Fruit fly (Drosophila melanogaster) whole organism, prepupa: Measurements from ENCODE around the gene CG43254.
A peak's percentile ranks its signal among the peaks of the same experiment; 100 is the strongest.

Experiments
- Blimp-1 ChIP-seq: fragments of 200-800 bp; sonication (Bioruptor generic); optimal IDR thresholded peaks from 3 replicates; lab custom pipeline; 2017; ENCODE audit warnings: missing biosample characterization, missing genetic modification characterization, mild to moderate bottlenecking, moderate library complexity, missing genetic modification reagents
- CG10669 ChIP-seq: fragments of 200-800 bp; sonication (Bioruptor generic); optimal IDR thresholded peaks from 3 replicates; lab custom pipeline; 2018; ENCODE audit warnings: missing biosample characterization, mild to moderate bottlenecking, missing genetic modification characterization, moderate library complexity
- CG11294 ChIP-seq: fragments of 200-800 bp; sonication (Bioruptor generic); IDR thresholded peaks from 2 replicates; pipeline ENCODE4 v1.3.6; 2022; ENCODE audit warnings: missing biosample characterization, missing genetic modification characterization
- CG15336 ChIP-seq: fragments of 200-800 bp; sonication (Bioruptor generic); IDR thresholded peaks from 2 replicates; pipeline ENCODE4 v1.3.6; 2022; ENCODE audit warnings: missing biosample characterization, missing genetic modification characterization
- CG3032 ChIP-seq: fragments of 200-800 bp; optimal IDR thresholded peaks from 2 replicates; lab custom pipeline; 2019; ENCODE audit warnings: missing biosample characterization, mild to moderate bottlenecking, missing genetic modification characterization, moderate library complexity
- CG34406 ChIP-seq: fragments of 200-800 bp; sonication (Bioruptor generic); optimal IDR thresholded peaks from 3 replicates; lab custom pipeline; 2016; ENCODE audit warnings: missing biosample characterization, missing genetic modification characterization
- CG3919 ChIP-seq: fragments of 200-800 bp; sonication (Bioruptor generic); optimal IDR thresholded peaks from 3 replicates; lab custom pipeline; 2016; ENCODE audit warnings: missing biosample characterization, missing genetic modification characterization
- CG6163 ChIP-seq: fragments of 200-800 bp; sonication (Bioruptor generic); IDR thresholded peaks from 3 replicates; pipeline ENCODE4 v1.3.6; 2022; ENCODE audit warnings: missing biosample characterization, missing genetic modification characterization
- CG6808 ChIP-seq: fragments of 200-800 bp; sonication (Bioruptor generic); optimal IDR thresholded peaks from 3 replicates; lab custom pipeline; 2017; ENCODE audit warnings: missing biosample characterization, missing genetic modification characterization, mild to moderate bottlenecking, moderate library complexity, missing genetic modification reagents
- CG6854 ChIP-seq: fragments of 200-800 bp; sonication (Bioruptor generic); optimal IDR thresholded peaks from 2 replicates; lab custom pipeline; 2017; ENCODE audit warnings: missing biosample characterization, mild to moderate bottlenecking, missing genetic modification characterization
- CG8119 ChIP-seq: fragments of 200-800 bp; sonication (Bioruptor generic); IDR thresholded peaks from 3 replicates; pipeline ENCODE4 v1.3.6; 2022; ENCODE audit warnings: missing biosample characterization, missing genetic modification characterization
- CG8319 ChIP-seq: fragments of 200-800 bp; sonication (Bioruptor generic); optimal IDR thresholded peaks from 3 replicates; lab custom pipeline; 2016; ENCODE audit warnings: missing biosample characterization, missing genetic modification characterization
- CG8632 ChIP-seq: fragments of 200-800 bp; sonication (Bioruptor generic); optimal IDR thresholded peaks from 3 replicates; lab custom pipeline; 2016; ENCODE audit warnings: missing biosample characterization, missing genetic modification characterization
- CG9139 ChIP-seq: fragments of 200-800 bp; sonication (Bioruptor generic); optimal IDR thresholded peaks from 3 replicates; lab custom pipeline; 2017; ENCODE audit warnings: missing biosample characterization, mild to moderate bottlenecking, missing genetic modification characterization
- Eip78C ChIP-seq: fragments of 200-800 bp; sonication (Bioruptor generic); peaks from one replicate; lab custom pipeline; 2016; ENCODE audit warnings: missing biosample characterization, missing genetic modification characterization
- Eip93F ChIP-seq: fragments of 200-800 bp; sonication (Bioruptor generic); optimal IDR thresholded peaks from 2 replicates; lab custom pipeline; 2016; ENCODE audit warnings: missing biosample characterization, mild to moderate bottlenecking, missing genetic modification characterization
- Ets21C ChIP-seq: fragments of 200-800 bp; sonication (Bioruptor generic); optimal IDR thresholded peaks from 3 replicates; lab custom pipeline; 2016; ENCODE audit warnings: missing biosample characterization, missing genetic modification characterization
- Ets96B ChIP-seq: fragments of 200-800 bp; optimal IDR thresholded peaks from 2 replicates; lab custom pipeline; 2019; ENCODE audit warnings: missing biosample characterization, mild to moderate bottlenecking, missing genetic modification characterization, moderate library complexity
- Gug ChIP-seq: fragments of 200-800 bp; sonication (Bioruptor generic); IDR thresholded peaks from 2 replicates; pipeline ENCODE4 v1.3.6; 2022; ENCODE audit warnings: missing biosample characterization, missing genetic modification characterization
- Hr38 ChIP-seq: sonication (Bioruptor generic); optimal IDR thresholded peaks from 2 replicates; lab custom pipeline; 2016; ENCODE audit warnings: missing biosample characterization, missing genetic modification characterization
- Hr39 ChIP-seq: fragments of 200-800 bp; sonication (Bioruptor generic); optimal IDR thresholded peaks from 2 replicates; lab custom pipeline; 2016; ENCODE audit warnings: missing biosample characterization, missing genetic modification characterization
- Hr4 ChIP-seq: fragments of 200-800 bp; sonication (Bioruptor generic); optimal IDR thresholded peaks from 3 replicates; lab custom pipeline; 2016; ENCODE audit warnings: missing biosample characterization, missing genetic modification characterization
- Lpt ChIP-seq: fragments of 200-800 bp; sonication (Bioruptor generic); optimal IDR thresholded peaks from 3 replicates; lab custom pipeline; 2016; ENCODE audit warnings: missing biosample characterization, missing genetic modification characterization
- OdsH ChIP-seq: fragments of 200-800 bp; sonication (Bioruptor generic); optimal IDR thresholded peaks from 3 replicates; lab custom pipeline; 2016; ENCODE audit warnings: missing biosample characterization, missing genetic modification characterization
- Smox ChIP-seq: fragments of 200-800 bp; sonication (Bioruptor generic); optimal IDR thresholded peaks from 3 replicates; lab custom pipeline; 2016; ENCODE audit warnings: missing biosample characterization, missing genetic modification characterization
- Sox102F ChIP-seq: fragments of 200-800 bp; sonication (Bioruptor generic); optimal IDR thresholded peaks from 2 replicates; lab custom pipeline; 2016; ENCODE audit warnings: missing biosample characterization, mild to moderate bottlenecking, missing genetic modification characterization
- Sox15 ChIP-seq: fragments of 200-800 bp; sonication (Bioruptor generic); optimal IDR thresholded peaks from 3 replicates; lab custom pipeline; 2016; ENCODE audit warnings: missing biosample characterization, missing genetic modification characterization
- achi ChIP-seq: fragments of 200-800 bp; sonication (Bioruptor generic); optimal IDR thresholded peaks from 3 replicates; lab custom pipeline; 2016; ENCODE audit warnings: missing biosample characterization, missing genetic modification characterization
- acj6 ChIP-seq: fragments of 200-800 bp; sonication (Bioruptor generic); optimal IDR thresholded peaks from 3 replicates; lab custom pipeline; 2016; ENCODE audit warnings: missing biosample characterization, missing genetic modification characterization
- cyc ChIP-seq: fragments of 200-800 bp; sonication (Bioruptor generic); optimal IDR thresholded peaks from 3 replicates; lab custom pipeline; 2016; ENCODE audit warnings: missing biosample characterization, missing genetic modification characterization
- eg ChIP-seq: fragments of 200-800 bp; sonication (Bioruptor generic); IDR thresholded peaks from 3 replicates; pipeline ENCODE4 v1.3.6; 2022; ENCODE audit warnings: missing biosample characterization, missing genetic modification characterization
- esn ChIP-seq: fragments of 200-800 bp; sonication (Bioruptor generic); optimal IDR thresholded peaks from 2 replicates; lab custom pipeline; 2016; ENCODE audit warnings: missing biosample characterization, mild to moderate bottlenecking, missing genetic modification characterization, moderate library complexity
- fd59A ChIP-seq: fragments of 200-800 bp; sonication (Bioruptor generic); optimal IDR thresholded peaks from 2 replicates; lab custom pipeline; 2017; ENCODE audit warnings: missing biosample characterization, mild to moderate bottlenecking, missing genetic modification characterization, missing genetic modification reagents
- fd85E ChIP-seq: fragments of 200-800 bp; sonication (Bioruptor generic); optimal IDR thresholded peaks from 3 replicates; lab custom pipeline; 2016; ENCODE audit warnings: missing biosample characterization, missing genetic modification characterization
- fkh ChIP-seq: fragments of 200-800 bp; sonication (Bioruptor generic); optimal IDR thresholded peaks from 3 replicates; lab custom pipeline; 2017; ENCODE audit warnings: missing biosample characterization, mild to moderate bottlenecking, missing genetic modification characterization, moderate library complexity
- lz ChIP-seq: fragments of 200-800 bp; sonication (Bioruptor generic); optimal IDR thresholded peaks from 3 replicates; lab custom pipeline; 2016; ENCODE audit warnings: missing biosample characterization, missing genetic modification characterization
- net ChIP-seq: fragments of 200-800 bp; sonication (Bioruptor generic); optimal IDR thresholded peaks from 3 replicates; lab custom pipeline; 2016; ENCODE audit warnings: missing biosample characterization, missing genetic modification characterization
- pdm3 ChIP-seq: fragments of 200-800 bp; sonication (Bioruptor generic); optimal IDR thresholded peaks from 3 replicates; lab custom pipeline; 2016; ENCODE audit warnings: missing biosample characterization, missing genetic modification characterization
- svp ChIP-seq: fragments of 200-800 bp; sonication (Bioruptor generic); peaks from one replicate; lab custom pipeline; 2016; ENCODE audit warnings: missing biosample characterization, missing genetic modification characterization
- topi ChIP-seq: fragments of 200-800 bp; sonication (Bioruptor generic); optimal IDR thresholded peaks from 3 replicates; lab custom pipeline; 2016; ENCODE audit warnings: missing biosample characterization, missing genetic modification characterization
- vri ChIP-seq: fragments of 200-800 bp; sonication (Bioruptor generic); optimal IDR thresholded peaks from 3 replicates; lab custom pipeline; 2016; ENCODE audit warnings: missing biosample characterization, mild to moderate bottlenecking, missing genetic modification characterization

CG43254 gene

DNA sequence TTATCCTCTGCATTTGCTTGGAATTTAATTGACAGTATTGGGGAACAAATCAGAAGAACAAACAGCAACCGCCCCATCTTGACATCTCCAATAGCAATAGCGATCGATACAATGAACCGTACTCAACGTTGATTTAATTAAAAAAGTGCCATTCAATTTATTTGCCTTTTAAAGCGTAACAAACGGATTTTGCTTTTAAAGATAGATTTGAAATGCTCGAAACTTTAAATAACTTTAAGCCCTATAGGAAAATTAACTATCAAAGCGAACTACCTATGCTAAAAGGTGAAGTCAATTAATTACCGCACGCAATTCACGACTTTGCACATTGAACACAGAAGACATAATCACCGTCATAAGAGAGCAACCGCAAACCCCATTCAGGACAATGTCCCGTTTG lies at the start of gene CG43254:
Gene CG43254, minus strand, starts transcription at position 101 of the 400 bp plus-strand sequence.
- TF ChIP-seq Gug (GFP tag; lab: Robert Waterston, UW) (no peak), Hr38 (GFP tag; lab: Kevin White, UChicago) (no peak), Hr39 (no peak), Ets96B (tag; lab: Kevin White, UChicago) (no peak), esn (no peak), acj6 (GFP tag; lab: Kevin White, UChicago) (no peak)

DNA sequence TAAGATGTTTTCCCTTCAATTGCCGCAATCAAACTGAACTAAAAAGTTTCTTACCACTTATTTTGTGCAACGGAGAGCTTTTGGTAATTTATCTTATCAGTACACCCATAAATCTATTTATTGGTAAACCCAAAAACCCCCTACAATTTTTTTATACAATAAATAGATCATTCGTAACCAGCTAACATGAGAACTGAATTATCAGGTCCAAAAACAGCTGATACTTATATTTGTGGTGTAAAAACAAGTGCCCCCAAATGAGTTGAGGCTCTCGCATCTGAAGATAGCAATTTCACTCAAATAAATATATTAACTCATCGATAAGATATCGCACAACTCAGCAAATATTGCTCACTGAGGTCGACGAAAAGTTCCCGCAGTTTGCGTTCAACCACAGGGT lies 48.5 kb upstream of the CG43254 start, which contains the start of gene CG18748:
Gene CG18748, minus strand, starts transcription at position 25 of the 400 bp plus-strand sequence.
- TF ChIP-seq Blimp-1 (GFP tag; lab: Kevin White, UChicago) (no peak), vri (GFP tag; lab: Kevin White, UChicago) (peak; percentile 73), lz (no peak), CG9139 (GFP tag; lab: Kevin White, UChicago) (no peak), CG10669 (GFP tag; lab: Kevin White, UChicago) (no peak), fd85E (GFP tag; lab: Kevin White, UChicago) (no peak), Smox (GFP tag; lab: Kevin White, UChicago) (no peak), CG6163 (GFP tag; lab: Robert Waterston, UW) (no peak), Sox102F (GFP tag; lab: Kevin White, UChicago) (no peak), CG8632 (GFP tag; lab: Kevin White, UChicago) (no peak), CG15336 (GFP tag; lab: Robert Waterston, UW) (no peak), CG3032 (no peak), Hr4 (no peak), CG34406 (GFP tag; lab: Kevin White, UChicago) (no peak), svp (GFP tag; lab: Kevin White, UChicago) (peak; percentile 85), Ets21C (GFP tag; lab: Kevin White, UChicago) (no peak), CG8319 (GFP tag; lab: Kevin White, UChicago) (no peak), Hr39 (no peak), achi (no peak), fkh (GFP tag; lab: Kevin White, UChicago) (peak; percentile 2), Sox15 (no peak), net (GFP tag; lab: Kevin White, UChicago) (no peak)

DNA sequence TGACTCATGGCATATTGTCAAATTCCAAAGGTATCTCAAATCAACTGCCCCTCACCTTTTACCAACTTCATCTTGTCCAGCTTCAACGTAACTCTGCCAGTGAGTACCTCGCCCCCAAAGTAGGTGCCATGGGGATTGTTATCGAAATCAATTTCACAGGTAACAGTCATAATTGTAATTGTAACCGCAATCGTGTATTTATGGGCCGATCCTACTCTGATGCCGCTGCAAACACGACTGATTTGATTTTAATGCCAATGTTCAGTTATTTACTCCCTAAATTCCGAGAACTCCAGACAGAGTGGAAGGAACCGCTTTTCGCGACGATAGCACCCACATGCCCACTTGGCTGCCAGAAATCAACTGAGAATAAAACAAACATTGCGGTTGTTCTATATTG lies 46.4 kb upstream of the CG43254 start, which contains the start of gene CG18745:
Gene CG18745, minus strand, starts transcription at position 336 of the 400 bp plus-strand sequence.
- TF ChIP-seq cyc (GFP tag; lab: Kevin White, UChicago): no peak
- TF ChIP-seq fkh (GFP tag; lab: Kevin White, UChicago): peak; percentile 14
- TF ChIP-seq vri (GFP tag; lab: Kevin White, UChicago): peak; percentile 57

DNA sequence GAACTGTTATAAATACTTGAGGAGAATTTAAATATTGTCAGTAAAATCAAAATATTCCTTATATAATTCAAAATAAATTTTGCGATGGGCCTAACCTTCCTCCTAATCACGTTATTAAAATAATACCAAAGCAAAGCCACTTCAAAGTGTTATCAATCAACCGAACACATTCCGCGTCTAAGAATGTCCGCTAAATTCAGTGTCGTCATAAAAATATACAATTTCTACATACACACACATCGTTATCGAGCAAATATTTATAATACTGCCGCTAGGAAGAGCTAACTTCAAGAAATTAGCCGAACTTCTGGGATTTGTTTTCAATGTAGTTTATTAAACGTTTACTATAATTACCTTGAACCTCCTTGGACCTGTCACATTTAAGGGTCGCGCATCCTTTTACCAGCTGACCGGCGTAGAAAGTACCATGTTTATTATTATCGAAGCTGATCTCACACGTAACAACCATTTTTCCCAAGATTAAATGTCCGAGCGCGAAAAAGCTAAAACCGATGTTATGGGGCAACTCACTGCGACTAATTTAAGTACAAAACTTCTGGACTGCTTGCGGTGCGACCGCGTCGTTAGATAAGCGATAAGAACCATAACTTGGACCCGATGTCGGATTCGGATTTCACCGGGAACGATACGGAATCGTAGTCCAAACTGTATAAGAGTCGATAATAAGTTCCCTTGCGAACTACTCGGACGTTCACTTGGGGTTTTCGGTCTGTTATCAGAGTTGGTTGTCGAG lies 43.7 kb upstream of the CG43254 start, which contains the start of gene CG18747:
Gene CG18747, minus strand, starts transcription at position 514 of the 754 bp plus-strand sequence.
- TF ChIP-seq svp (GFP tag; lab: Kevin White, UChicago): peak; percentile 51
- TF ChIP-seq vri (GFP tag; lab: Kevin White, UChicago): peak; percentile 76
- no peak for TF ChIP-seq eg (GFP tag; lab: Robert Waterston, UW)
- no peak for TF ChIP-seq CG3919 (GFP tag; lab: Kevin White, UChicago)
- no peak for TF ChIP-seq Blimp-1 (GFP tag; lab: Kevin White, UChicago)

DNA sequence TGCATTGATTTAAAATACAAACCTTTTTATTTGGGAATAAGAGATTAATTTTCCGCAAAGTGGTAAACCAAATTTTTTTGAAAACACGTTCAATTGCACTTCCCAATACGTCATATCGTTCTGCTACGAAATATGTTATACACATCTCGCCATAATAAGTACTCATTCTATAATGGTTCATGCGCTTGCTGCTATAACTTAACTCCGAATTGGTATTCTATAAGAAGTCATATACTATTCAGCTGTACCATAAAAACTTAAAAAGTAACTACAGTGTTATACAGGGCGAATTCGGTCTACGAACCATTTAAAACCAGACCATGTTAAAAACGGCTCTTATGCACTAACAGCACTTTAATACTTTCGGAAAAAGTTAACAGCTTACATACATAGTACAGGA lies 40.3 kb upstream of the CG43254 start:
- TF ChIP-seq eg (GFP tag; lab: Robert Waterston, UW) (no peak), Smox (GFP tag; lab: Kevin White, UChicago) (no peak), OdsH (GFP tag; lab: Kevin White, UChicago) (peak; percentile 39), fd59A (GFP tag; lab: Kevin White, UChicago) (no peak), cyc (GFP tag; lab: Kevin White, UChicago) (no peak), Lpt (GFP tag; lab: Kevin White, UChicago) (no peak), topi (GFP tag; lab: Kevin White, UChicago) (no peak), CG10669 (GFP tag; lab: Kevin White, UChicago) (peak; percentile 50), CG6163 (GFP tag; lab: Robert Waterston, UW) (no peak), CG6854 (no peak), CG6808 (peak; percentile 4), achi (no peak), Eip93F (GFP tag; lab: Kevin White, UChicago) (no peak), Sox102F (GFP tag; lab: Kevin White, UChicago) (no peak), CG8119 (no peak), Sox15 (no peak), CG11294 (no peak; the same call in 1 of the 2 replicates), CG8632 (GFP tag; lab: Kevin White, UChicago) (no peak), CG3032 (no peak), fd85E (GFP tag; lab: Kevin White, UChicago) (no peak), pdm3 (GFP tag; lab: Kevin White, UChicago) (peak; percentile 26), Eip78C (GFP tag; lab: Kevin White, UChicago) (no peak)
- TF ChIP-seq, all 60 proteins: peak for 4
